Fruit fly (Drosophila melanogaster) whole organism, prepupa: ENCODE measurements around the gene CG33267.
A peak's percentile ranks its signal among the peaks of the same experiment; 100 is the strongest.

Experiments used
- Blimp-1 ChIP-seq: fragments of 200-800 bp; sonication (Bioruptor generic); optimal IDR thresholded peaks from 3 replicates; lab custom pipeline; 2017; ENCODE audit warnings: missing biosample characterization, missing genetic modification characterization, mild to moderate bottlenecking, moderate library complexity, missing genetic modification reagents
- CG10631 ChIP-seq: fragments of 200-800 bp; sonication (Bioruptor generic); optimal IDR thresholded peaks from 2 replicates; lab custom pipeline; 2016; ENCODE audit warnings: missing biosample characterization, missing genetic modification characterization
- CG11294 ChIP-seq: fragments of 200-800 bp; sonication (Bioruptor generic); IDR thresholded peaks from 2 replicates; pipeline ENCODE4 v1.3.6; 2022; ENCODE audit warnings: missing biosample characterization, missing genetic modification characterization
- CG11762 ChIP-seq: fragments of 200-800 bp; sonication (Bioruptor generic); optimal IDR thresholded peaks from 3 replicates; lab custom pipeline; 2016; ENCODE audit warnings: missing biosample characterization, missing genetic modification characterization; ENCODE audit not compliant: insufficient read depth
- CG11902 ChIP-seq: fragments of 200-800 bp; sonication (Bioruptor generic); optimal IDR thresholded peaks from 3 replicates; lab custom pipeline; 2016; ENCODE audit warnings: missing biosample characterization, missing genetic modification characterization
- CG15336 ChIP-seq: fragments of 200-800 bp; sonication (Bioruptor generic); IDR thresholded peaks from 2 replicates; pipeline ENCODE4 v1.3.6; 2022; ENCODE audit warnings: missing biosample characterization, missing genetic modification characterization
- CG16779 ChIP-seq: fragments of 200-800 bp; sonication (Bioruptor generic); optimal IDR thresholded peaks from 3 replicates; lab custom pipeline; 2017; ENCODE audit warnings: missing biosample characterization, mild to moderate bottlenecking, missing genetic modification characterization
- CG31627 ChIP-seq: fragments of 200-800 bp; sonication (Bioruptor generic); optimal IDR thresholded peaks from 3 replicates; lab custom pipeline; 2016; ENCODE audit warnings: missing biosample characterization, missing genetic modification characterization
- CG32006 ChIP-seq: fragments of 200-800 bp; sonication (Bioruptor generic); optimal IDR thresholded peaks from 3 replicates; lab custom pipeline; 2017; ENCODE audit warnings: missing biosample characterization, mild to moderate bottlenecking, missing genetic modification characterization
- CG34406 ChIP-seq: fragments of 200-800 bp; sonication (Bioruptor generic); optimal IDR thresholded peaks from 3 replicates; lab custom pipeline; 2016; ENCODE audit warnings: missing biosample characterization, missing genetic modification characterization
- CG3919 ChIP-seq: fragments of 200-800 bp; sonication (Bioruptor generic); optimal IDR thresholded peaks from 3 replicates; lab custom pipeline; 2016; ENCODE audit warnings: missing biosample characterization, missing genetic modification characterization
- CG4318 ChIP-seq: fragments of 200-800 bp; sonication (Bioruptor generic); optimal IDR thresholded peaks from 3 replicates; lab custom pipeline; 2017; ENCODE audit warnings: missing biosample characterization, mild to moderate bottlenecking, missing genetic modification characterization
- CG6163 ChIP-seq: fragments of 200-800 bp; sonication (Bioruptor generic); IDR thresholded peaks from 3 replicates; pipeline ENCODE4 v1.3.6; 2022; ENCODE audit warnings: missing biosample characterization, missing genetic modification characterization
- CG6792 ChIP-seq: fragments of 200-800 bp; sonication (Bioruptor generic); optimal IDR thresholded peaks from 3 replicates; lab custom pipeline; 2016; ENCODE audit warnings: missing biosample characterization, missing genetic modification characterization
- CG6808 ChIP-seq: fragments of 200-800 bp; sonication (Bioruptor generic); optimal IDR thresholded peaks from 3 replicates; lab custom pipeline; 2017; ENCODE audit warnings: missing biosample characterization, missing genetic modification characterization, mild to moderate bottlenecking, moderate library complexity, missing genetic modification reagents
- CG6854 ChIP-seq: fragments of 200-800 bp; sonication (Bioruptor generic); optimal IDR thresholded peaks from 2 replicates; lab custom pipeline; 2017; ENCODE audit warnings: missing biosample characterization, mild to moderate bottlenecking, missing genetic modification characterization
- CG7368 ChIP-seq: fragments of 200-800 bp; sonication (Bioruptor generic); optimal IDR thresholded peaks from 3 replicates; lab custom pipeline; 2016; ENCODE audit warnings: missing biosample characterization, missing genetic modification characterization
- CG8119 ChIP-seq: fragments of 200-800 bp; sonication (Bioruptor generic); IDR thresholded peaks from 3 replicates; pipeline ENCODE4 v1.3.6; 2022; ENCODE audit warnings: missing biosample characterization, missing genetic modification characterization
- CG8632 ChIP-seq: fragments of 200-800 bp; sonication (Bioruptor generic); optimal IDR thresholded peaks from 3 replicates; lab custom pipeline; 2016; ENCODE audit warnings: missing biosample characterization, missing genetic modification characterization
- CG9139 ChIP-seq: fragments of 200-800 bp; sonication (Bioruptor generic); optimal IDR thresholded peaks from 3 replicates; lab custom pipeline; 2017; ENCODE audit warnings: missing biosample characterization, mild to moderate bottlenecking, missing genetic modification characterization
- Eip78C ChIP-seq: fragments of 200-800 bp; sonication (Bioruptor generic); peaks from one replicate; lab custom pipeline; 2016; ENCODE audit warnings: missing biosample characterization, missing genetic modification characterization
- Eip93F ChIP-seq: fragments of 200-800 bp; sonication (Bioruptor generic); optimal IDR thresholded peaks from 2 replicates; lab custom pipeline; 2016; ENCODE audit warnings: missing biosample characterization, mild to moderate bottlenecking, missing genetic modification characterization
- Ets21C ChIP-seq: fragments of 200-800 bp; sonication (Bioruptor generic); optimal IDR thresholded peaks from 3 replicates; lab custom pipeline; 2016; ENCODE audit warnings: missing biosample characterization, missing genetic modification characterization
- Ets96B ChIP-seq: fragments of 200-800 bp; optimal IDR thresholded peaks from 2 replicates; lab custom pipeline; 2019; ENCODE audit warnings: missing biosample characterization, mild to moderate bottlenecking, missing genetic modification characterization, moderate library complexity
- Hr38 ChIP-seq: sonication (Bioruptor generic); optimal IDR thresholded peaks from 2 replicates; lab custom pipeline; 2016; ENCODE audit warnings: missing biosample characterization, missing genetic modification characterization
- Hr4 ChIP-seq: fragments of 200-800 bp; sonication (Bioruptor generic); optimal IDR thresholded peaks from 3 replicates; lab custom pipeline; 2016; ENCODE audit warnings: missing biosample characterization, missing genetic modification characterization
- Lpt ChIP-seq: fragments of 200-800 bp; sonication (Bioruptor generic); optimal IDR thresholded peaks from 3 replicates; lab custom pipeline; 2016; ENCODE audit warnings: missing biosample characterization, missing genetic modification characterization
- Met ChIP-seq: fragments of 200-800 bp; sonication (Bioruptor generic); optimal IDR thresholded peaks from 3 replicates; lab custom pipeline; 2016; ENCODE audit warnings: missing biosample characterization, missing genetic modification characterization
- OdsH ChIP-seq: fragments of 200-800 bp; sonication (Bioruptor generic); optimal IDR thresholded peaks from 3 replicates; lab custom pipeline; 2016; ENCODE audit warnings: missing biosample characterization, missing genetic modification characterization
- Sox102F ChIP-seq: fragments of 200-800 bp; sonication (Bioruptor generic); optimal IDR thresholded peaks from 2 replicates; lab custom pipeline; 2016; ENCODE audit warnings: missing biosample characterization, mild to moderate bottlenecking, missing genetic modification characterization
- Sox14 ChIP-seq: fragments of 200-800 bp; sonication (Bioruptor generic); optimal IDR thresholded peaks from 3 replicates; lab custom pipeline; 2016; ENCODE audit warnings: missing biosample characterization, missing genetic modification characterization
- acj6 ChIP-seq: fragments of 200-800 bp; sonication (Bioruptor generic); optimal IDR thresholded peaks from 3 replicates; lab custom pipeline; 2016; ENCODE audit warnings: missing biosample characterization, missing genetic modification characterization
- dsx ChIP-seq: fragments of 200-800 bp; optimal IDR thresholded peaks from 3 replicates; lab custom pipeline; 2019; ENCODE audit warnings: missing biosample characterization, mild to moderate bottlenecking, missing genetic modification characterization, moderate library complexity; ENCODE audit not compliant: poor library complexity, severe bottlenecking
- esn ChIP-seq: fragments of 200-800 bp; sonication (Bioruptor generic); optimal IDR thresholded peaks from 2 replicates; lab custom pipeline; 2016; ENCODE audit warnings: missing biosample characterization, mild to moderate bottlenecking, missing genetic modification characterization, moderate library complexity
- fd85E ChIP-seq: fragments of 200-800 bp; sonication (Bioruptor generic); optimal IDR thresholded peaks from 3 replicates; lab custom pipeline; 2016; ENCODE audit warnings: missing biosample characterization, missing genetic modification characterization
- fkh ChIP-seq: fragments of 200-800 bp; sonication (Bioruptor generic); optimal IDR thresholded peaks from 3 replicates; lab custom pipeline; 2017; ENCODE audit warnings: missing biosample characterization, mild to moderate bottlenecking, missing genetic modification characterization, moderate library complexity
- lz ChIP-seq: fragments of 200-800 bp; sonication (Bioruptor generic); optimal IDR thresholded peaks from 3 replicates; lab custom pipeline; 2016; ENCODE audit warnings: missing biosample characterization, missing genetic modification characterization
- net ChIP-seq: fragments of 200-800 bp; sonication (Bioruptor generic); optimal IDR thresholded peaks from 3 replicates; lab custom pipeline; 2016; ENCODE audit warnings: missing biosample characterization, missing genetic modification characterization
- pdm3 ChIP-seq: fragments of 200-800 bp; sonication (Bioruptor generic); optimal IDR thresholded peaks from 3 replicates; lab custom pipeline; 2016; ENCODE audit warnings: missing biosample characterization, missing genetic modification characterization
- spab ChIP-seq: fragments of 200-800 bp; sonication (Bioruptor generic); optimal IDR thresholded peaks from 2 replicates; lab custom pipeline; 2017; ENCODE audit warnings: missing biosample characterization, mild to moderate bottlenecking, missing genetic modification characterization, missing genetic modification reagents
- ss ChIP-seq, 2 experiments: fragments of 200-800 bp; sonication (Bioruptor generic); optimal IDR thresholded peaks; 2 replicates in 1 of 2; 3 replicates in 1 of 2; lab custom pipeline; 2017 to 2018; ENCODE audit warnings: mild to moderate bottlenecking in 2 of 2, missing biosample characterization in 2 of 2, missing genetic modification characterization in 2 of 2, moderate library complexity in 1 of 2
- topi ChIP-seq: fragments of 200-800 bp; sonication (Bioruptor generic); optimal IDR thresholded peaks from 3 replicates; lab custom pipeline; 2016; ENCODE audit warnings: missing biosample characterization, missing genetic modification characterization
- vri ChIP-seq: fragments of 200-800 bp; sonication (Bioruptor generic); optimal IDR thresholded peaks from 3 replicates; lab custom pipeline; 2016; ENCODE audit warnings: missing biosample characterization, mild to moderate bottlenecking, missing genetic modification characterization

Gene CG33267

dm6 chr3L:11555662-11556460, 8.4 kb upstream of the CG33267 start (continued):
- TF ChIP-seq fkh (GFP tag; lab: Kevin White, UChicago) = peak; percentile 80
- no peak for TF ChIP-seq CG11902 (GFP tag; lab: Kevin White, UChicago)
- TF ChIP-seq spab (GFP tag; lab: Kevin White, UChicago) = peak; percentile 48
- 0 out of 3 replicates have a peak, but pooled peaks have one; percentile 11 for TF ChIP-seq CG6163 (GFP tag; lab: Robert Waterston, UW)
- no peak; the same call in 1 of the 2 replicates for TF ChIP-seq CG11294
- peak; percentile 37 for TF ChIP-seq CG10631 (GFP tag; lab: Kevin White, UChicago)
- TF ChIP-seq lz (GFP tag; lab: Kevin White, UChicago) = no peak
- TF ChIP-seq net (GFP tag; lab: Kevin White, UChicago) = peak; percentile 57
- no peak for TF ChIP-seq vri (GFP tag; lab: Kevin White, UChicago)
- TF ChIP-seq Met = no peak
- no peak for TF ChIP-seq CG6854 (GFP tag; lab: Kevin White, UChicago)
- TF ChIP-seq CG11762 (GFP tag; lab: Kevin White, UChicago) = peak; percentile 33
- TF ChIP-seq Hr38 (GFP tag; lab: Kevin White, UChicago) = no peak
- TF ChIP-seq pdm3 (GFP tag; lab: Kevin White, UChicago) = peak; percentile 48
- TF ChIP-seq Ets96B (tag; lab: Kevin White, UChicago) = peak; percentile 64
- TF ChIP-seq Hr4 (GFP tag; lab: Kevin White, UChicago) = peak; percentile 80
- no peak for TF ChIP-seq Sox102F
- TF ChIP-seq acj6 (GFP tag; lab: Kevin White, UChicago) = peak; percentile 23
- no peak for TF ChIP-seq Sox14 (GFP tag; lab: Kevin White, UChicago)
- peak; percentile 67 for TF ChIP-seq CG4318 (GFP tag; lab: Kevin White, UChicago)
- peak; percentile 17 for TF ChIP-seq CG7368 (GFP tag; lab: Kevin White, UChicago)
- TF ChIP-seq CG6792 (GFP tag; lab: Kevin White, UChicago) = no peak
- TF ChIP-seq CG16779 (tag; lab: Kevin White, UChicago) = no peak
- TF ChIP-seq dsx (GFP tag; lab: Kevin White, UChicago) = peak; percentile 60
- TF ChIP-seq Eip93F (GFP tag; lab: Kevin White, UChicago) = no peak
- TF ChIP-seq topi = no peak
- TF ChIP-seq esn = no peak
- peak; percentile 43 for TF ChIP-seq CG34406
- TF ChIP-seq fd85E (GFP tag; lab: Kevin White, UChicago) = no peak

- TF ChIP-seq Hr4 (GFP tag; lab: Kevin White, UChicago) (peak; percentile 31), Sox14 (GFP tag; lab: Kevin White, UChicago) (no peak), acj6 (GFP tag; lab: Kevin White, UChicago) (peak; percentile 32), CG32006 (GFP tag; lab: Kevin White, UChicago) (peak; percentile 62), spab (GFP tag; lab: Kevin White, UChicago) (no peak), Eip78C (GFP tag; lab: Kevin White, UChicago) (peak; percentile 60), Sox102F (no peak), lz (GFP tag; lab: Kevin White, UChicago) (no peak), CG6792 (GFP tag; lab: Kevin White, UChicago) (no peak), CG15336 (GFP tag; lab: Robert Waterston, UW) (peak; percentile 55), pdm3 (GFP tag; lab: Kevin White, UChicago) (peak; percentile 29), CG4318 (GFP tag; lab: Kevin White, UChicago) (peak; percentile 47), esn (no peak), CG8119 (GFP tag; lab: Robert Waterston, UW) (peak; percentile 32; the same call in 2 of the 3 replicates), OdsH (GFP tag; lab: Kevin White, UChicago) (peak; percentile 24), CG8632 (GFP tag; lab: Kevin White, UChicago) (no peak)
These were observed 7.6 kb upstream of the CG33267 start for dm6 chr3L:11556637-11557036.

- peak; percentile 28 for TF ChIP-seq Lpt (GFP tag; lab: Kevin White, UChicago)
- TF ChIP-seq CG7368 (GFP tag; lab: Kevin White, UChicago) = no peak
- TF ChIP-seq Ets21C (GFP tag; lab: Kevin White, UChicago) = no peak
- no peak for TF ChIP-seq CG4318 (GFP tag; lab: Kevin White, UChicago)
- TF ChIP-seq CG6163 (GFP tag; lab: Robert Waterston, UW) = peak; percentile 69
- no peak for TF ChIP-seq Sox14 (GFP tag; lab: Kevin White, UChicago)
- peak; percentile 83 for TF ChIP-seq CG9139
- TF ChIP-seq Sox102F = no peak
- TF ChIP-seq CG31627 (GFP tag; lab: Kevin White, UChicago) = no peak
- peak; percentile 8 for TF ChIP-seq CG11762 (GFP tag; lab: Kevin White, UChicago)
- peak; percentile 0 for TF ChIP-seq CG32006 (GFP tag; lab: Kevin White, UChicago)
- TF ChIP-seq CG8119 (GFP tag; lab: Robert Waterston, UW) = peak; percentile 72
- no peak for TF ChIP-seq CG11294
- TF ChIP-seq CG11902 (GFP tag; lab: Kevin White, UChicago) = no peak
- TF ChIP-seq topi = no peak
- peak; percentile 46 for TF ChIP-seq CG3919 (GFP tag; lab: Kevin White, UChicago)
- TF ChIP-seq OdsH (GFP tag; lab: Kevin White, UChicago) = no peak
- TF ChIP-seq lz (GFP tag; lab: Kevin White, UChicago) = no peak
- peak; percentile 70 for TF ChIP-seq CG6808 (GFP tag; lab: Kevin White, UChicago)
- no peak for TF ChIP-seq Blimp-1 (GFP tag; lab: Kevin White, UChicago)
- TF ChIP-seq ss (GFP tag; optimal IDR thresholded peaks at IDR 0.05; lab: Kevin White, UChicago) = peak; percentile 81 to 82
These were observed 7.1 kb upstream of the CG33267 start for dm6 chr3L:11557209-11557608.
